Worm (Caenorhabditis elegans) whole organism, mixed stage, embryonic: ENCODE measurements around the gene R05H5.4.

Experiments
- ces-1 ChIP-seq: fragments of 150-350 bp; optimal IDR thresholded peaks from 2 replicates; lab custom pipeline; 2014; ENCODE audit warnings: missing biosample characterization, missing genetic modification reagents, missing genetic modification characterization
- elt-3 ChIP-seq: fragments of 150-350 bp; optimal IDR thresholded peaks from 2 replicates; lab custom pipeline; 2014; ENCODE audit warnings: missing biosample characterization, missing genetic modification characterization
- lin-13 ChIP-seq: fragments of 150-350 bp; optimal IDR thresholded peaks from 2 replicates; lab custom pipeline; 2014; ENCODE audit warnings: missing biosample characterization, missing genetic modification characterization
- lsy-2 ChIP-seq: fragments of 150-350 bp; optimal IDR thresholded peaks from 2 replicates; lab custom pipeline; 2014; ENCODE audit warnings: missing biosample characterization, missing genetic modification characterization
- nhr-12 ChIP-seq: fragments of 150-350 bp; optimal IDR thresholded peaks from 2 replicates; lab custom pipeline; 2014; ENCODE audit warnings: missing biosample characterization, missing genetic modification characterization
- nhr-237 ChIP-seq: fragments of 150-350 bp; optimal IDR thresholded peaks from 2 replicates; lab custom pipeline; 2014; ENCODE audit warnings: missing biosample characterization, missing genetic modification characterization
- nhr-28 ChIP-seq: fragments of 150-350 bp; optimal IDR thresholded peaks from 2 replicates; lab custom pipeline; 2014; ENCODE audit warnings: missing biosample characterization, missing genetic modification characterization
- nhr-76 ChIP-seq: sonication (generic microtip); optimal IDR thresholded peaks from 2 replicates; lab custom pipeline; 2017; ENCODE audit warnings: missing biosample characterization, missing genetic modification characterization
- snpc-4 ChIP-seq: fragments of 150-350 bp; optimal IDR thresholded peaks from 2 replicates; lab custom pipeline; 2014; ENCODE audit warnings: missing biosample characterization, missing genetic modification characterization
- sptf-1 ChIP-seq: sonication (generic microtip); optimal IDR thresholded peaks from 2 replicates; lab custom pipeline; 2017; ENCODE audit warnings: mild to moderate bottlenecking, missing genetic modification characterization, moderate library complexity, missing compliant biosample characterization
- tbx-8 ChIP-seq: fragments of 200-800 bp; sonication (Bioruptor generic); optimal IDR thresholded peaks from 2 replicates; lab custom pipeline; 2018; ENCODE audit warnings: mild to moderate bottlenecking, missing genetic modification characterization, moderate library complexity, missing compliant biosample characterization
- unc-120 ChIP-seq: sonication (generic microtip); optimal IDR thresholded peaks from 2 replicates; lab custom pipeline; 2017; ENCODE audit warnings: missing genetic modification characterization, missing compliant biosample characterization; ENCODE audit not compliant: poor library complexity, severe bottlenecking
- unc-62 ChIP-seq: fragments of 150-350 bp; optimal IDR thresholded peaks from 2 replicates; lab custom pipeline; 2014; ENCODE audit warnings: missing biosample characterization, missing genetic modification reagents, missing genetic modification characterization

DNA sequence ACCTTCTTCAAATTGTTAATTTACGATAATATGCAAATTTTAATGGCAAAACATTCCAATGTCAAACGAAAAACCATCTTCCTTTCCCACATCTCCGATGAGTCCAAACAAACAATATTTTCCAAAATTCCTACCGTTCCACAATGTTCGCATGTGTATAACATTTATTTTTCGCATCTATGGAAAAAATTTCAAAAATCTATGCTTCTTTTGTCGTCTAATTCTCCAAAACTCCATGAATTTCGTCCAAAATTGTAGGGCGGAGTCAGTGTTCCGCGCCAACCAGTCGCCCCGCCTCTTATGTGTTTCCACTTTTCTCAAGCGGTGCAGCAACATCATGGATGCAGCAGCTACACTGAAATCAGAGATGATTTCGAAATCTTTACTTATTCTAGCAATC is 31.2 kb upstream of the R05H5.4 start, which contains the start of gene T01E8.8:
- no peak for TF ChIP-seq tbx-8
- no peak for TF ChIP-seq sptf-1 (tag; lab: Kevin White, UChicago)
- TF ChIP-seq lin-13 (tag; lab: Kevin White, UChicago): no peak
- TF ChIP-seq elt-3: no peak
- no peak for TF ChIP-seq unc-62 (GFP tag; lab: Kevin White, UChicago)
- no peak for TF ChIP-seq lsy-2 (tag; lab: Kevin White, UChicago)
- no peak for TF ChIP-seq nhr-76
- no peak for TF ChIP-seq snpc-4 (tag; lab: Kevin White, UChicago)
- no peak for TF ChIP-seq ces-1
- no peak for TF ChIP-seq unc-120 (tag; lab: Kevin White, UChicago)
- no peak for TF ChIP-seq nhr-12 (tag; lab: Kevin White, UChicago)
- TF ChIP-seq nhr-237 (tag; lab: Kevin White, UChicago): no peak
- TF ChIP-seq nhr-28 (tag; lab: Kevin White, UChicago): no peak
